Fruit fly (Drosophila melanogaster): ENCODE results near the gene CG2116.

dm6 chrX:8107936-8108335 lies 21.7 kb upstream of the CG2116 start:
- TF ChIP-seq CG15336 (GFP tag; IDR thresholded peaks at IDR 0.05) (no peak), CG11902 (GFP tag; optimal IDR thresholded peaks at IDR 0.05) (no peak)

Data from whole organism, prepupa.